Worm (Caenorhabditis elegans) whole organism, L2 larva: ENCODE data around the gene F47E1.2.

ENCODE experiments used
- blmp-1 ChIP-seq: sonication (generic microtip); optimal IDR thresholded peaks from 2 replicates; lab custom pipeline; 2017; ENCODE audit warnings: missing genetic modification characterization, mild to moderate bottlenecking, missing compliant biosample characterization, antibody characterized with exemption, moderate library complexity; ENCODE audit not compliant: insufficient read depth
- nhr-23 ChIP-seq: fragments of 150-350 bp; optimal IDR thresholded peaks from 2 replicates; lab custom pipeline; 2014; ENCODE audit warnings: missing biosample characterization, missing genetic modification reagents, missing genetic modification characterization

DNA sequence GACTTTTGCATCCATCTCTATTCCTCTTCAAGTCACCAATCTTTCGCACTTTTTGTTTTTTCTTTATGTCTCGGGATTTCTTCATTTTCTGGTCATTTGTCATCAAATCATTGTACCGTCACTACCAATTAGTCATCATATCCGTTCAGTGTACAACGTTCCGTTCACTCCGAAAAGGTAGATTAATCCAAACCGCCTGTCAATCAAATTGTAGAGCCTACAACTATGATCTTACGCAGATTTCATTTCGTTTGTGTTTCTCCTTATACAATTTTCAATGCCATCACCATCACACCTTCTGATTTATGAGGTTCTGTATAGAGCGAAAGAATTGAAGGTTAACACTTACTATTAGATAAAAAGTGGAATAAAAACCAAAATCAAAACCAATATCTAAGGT lies 28.4 kb downstream of the F47E1.2 start:
- TF ChIP-seq blmp-1 (tag; lab: Kevin White, UChicago) (no peak), nhr-23 (tag; lab: Kevin White, UChicago) (no peak)
